Worm (Caenorhabditis elegans): ENCODE measurements around the gene fmi-1.

ce11 chrV:13061836-13062235, 43.0 kb downstream of the fmi-1 start, which contains the start of gene F42E8.1:
- TF ChIP-seq saeg-2 (GFP tag; IDR thresholded peaks at IDR 0.05), result no peak
- no peak for TF ChIP-seq skn-1 (tag; optimal IDR thresholded peaks at IDR 0.05)
- TF ChIP-seq nhr-28 (tag; optimal IDR thresholded peaks at IDR 0.05), result no peak
- TF ChIP-seq mep-1 (tag; optimal IDR thresholded peaks at IDR 0.05), result no peak
- TF ChIP-seq unc-62 (GFP tag; optimal IDR thresholded peaks at IDR 0.05 in 1 of 2), result no peak
- TF ChIP-seq unc-62 (tag; optimal IDR thresholded peaks at IDR 0.05), result no peak
- no peak for TF ChIP-seq ama-1 (optimal IDR thresholded peaks at IDR 0.05)
- no peak for TF ChIP-seq zip-11 (GFP tag; IDR thresholded peaks at IDR 0.05)
- TF ChIP-seq rbr-2 (tag; optimal IDR thresholded peaks at IDR 0.05), result no peak
- TF ChIP-seq lin-29 (GFP tag; IDR thresholded peaks at IDR 0.05), result no peak
- no peak for TF ChIP-seq aly-2 (tag; optimal IDR thresholded peaks at IDR 0.05)
- no peak for TF ChIP-seq ZK337.2 (GFP tag; IDR thresholded peaks at IDR 0.05)
- no peak for TF ChIP-seq snpc-1.2 (GFP tag; IDR thresholded peaks at IDR 0.05)
